Worm (Caenorhabditis elegans) whole organism, L4/young adult: Measurements from ENCODE around the gene C24F3.2.

Source experiments
- W03F9.2 ChIP-seq: fragments of 150-350 bp; optimal IDR thresholded peaks from 2 replicates; lab custom pipeline; 2014; ENCODE audit warnings: missing biosample characterization, missing genetic modification characterization
- dao-5 ChIP-seq: sonication (generic microtip); optimal IDR thresholded peaks from 2 replicates; lab custom pipeline; 2016; ENCODE audit warnings: missing genotype, missing genetic modification characterization, moderate library complexity, missing compliant biosample characterization
- him-1 ChIP-seq: sonication (generic microtip); optimal IDR thresholded peaks from 2 replicates; lab custom pipeline; 2016; ENCODE audit warnings: missing genotype, missing genetic modification reagents, missing genetic modification characterization, missing compliant biosample characterization

C24F3.2 gene

DNA sequence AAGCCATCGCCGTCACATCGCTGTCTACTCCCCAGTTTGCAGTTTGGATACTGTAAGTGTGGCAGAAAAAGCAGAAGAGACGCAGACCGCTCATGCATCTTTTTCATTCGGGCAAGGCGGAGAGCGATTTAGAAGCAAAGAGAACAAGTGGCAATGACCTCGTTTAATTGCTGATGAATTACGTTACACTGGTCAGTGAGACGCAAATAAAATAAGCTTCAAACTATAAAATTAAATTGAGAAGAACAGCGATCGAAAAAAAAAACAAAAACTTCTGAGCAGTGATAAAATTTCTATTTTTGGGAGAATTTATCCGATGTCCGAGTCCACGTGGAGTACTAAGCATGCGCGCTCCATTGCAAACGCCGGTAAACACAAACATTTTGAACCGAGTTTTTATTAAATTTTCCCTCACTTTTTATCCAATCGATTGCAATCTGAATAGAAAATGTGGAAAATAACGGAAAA is at the start of gene C24F3.2:
TSS of gene C24F3.2 (plus strand) at position 418 of the 468 bp plus-strand sequence.
- TF ChIP-seq him-1 (tag; lab: Kevin White, UChicago) (peak; percentile 7), W03F9.2 (tag; lab: Kevin White, UChicago) (no peak), dao-5 (no peak)

DNA sequence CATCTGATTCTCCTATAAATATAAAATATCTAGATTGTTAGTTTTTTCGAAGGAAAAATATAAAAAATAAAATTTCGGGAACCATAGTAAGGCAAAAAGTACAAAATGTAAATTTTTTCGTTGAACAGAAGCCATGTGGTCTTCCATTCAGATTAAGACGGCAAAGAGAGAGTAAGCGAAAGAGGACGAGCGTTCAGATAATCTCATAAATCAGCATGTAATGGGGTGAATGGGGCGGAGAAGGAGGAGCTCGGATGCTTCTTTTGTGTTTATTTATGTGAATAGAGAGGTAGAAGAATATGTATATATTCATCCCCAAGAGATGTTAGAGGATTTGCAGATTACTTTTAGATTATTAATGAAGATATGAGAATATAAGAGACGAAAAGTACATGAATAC is 48.0 kb upstream of the C24F3.2 start, which contains the start of gene pxf-1:
TSS of gene pxf-1 (minus strand) at position 14 of the 400 bp plus-strand sequence.
- TF ChIP-seq dao-5 (no peak), W03F9.2 (tag; lab: Kevin White, UChicago) (no peak), him-1 (tag; lab: Kevin White, UChicago) (no peak)

DNA sequence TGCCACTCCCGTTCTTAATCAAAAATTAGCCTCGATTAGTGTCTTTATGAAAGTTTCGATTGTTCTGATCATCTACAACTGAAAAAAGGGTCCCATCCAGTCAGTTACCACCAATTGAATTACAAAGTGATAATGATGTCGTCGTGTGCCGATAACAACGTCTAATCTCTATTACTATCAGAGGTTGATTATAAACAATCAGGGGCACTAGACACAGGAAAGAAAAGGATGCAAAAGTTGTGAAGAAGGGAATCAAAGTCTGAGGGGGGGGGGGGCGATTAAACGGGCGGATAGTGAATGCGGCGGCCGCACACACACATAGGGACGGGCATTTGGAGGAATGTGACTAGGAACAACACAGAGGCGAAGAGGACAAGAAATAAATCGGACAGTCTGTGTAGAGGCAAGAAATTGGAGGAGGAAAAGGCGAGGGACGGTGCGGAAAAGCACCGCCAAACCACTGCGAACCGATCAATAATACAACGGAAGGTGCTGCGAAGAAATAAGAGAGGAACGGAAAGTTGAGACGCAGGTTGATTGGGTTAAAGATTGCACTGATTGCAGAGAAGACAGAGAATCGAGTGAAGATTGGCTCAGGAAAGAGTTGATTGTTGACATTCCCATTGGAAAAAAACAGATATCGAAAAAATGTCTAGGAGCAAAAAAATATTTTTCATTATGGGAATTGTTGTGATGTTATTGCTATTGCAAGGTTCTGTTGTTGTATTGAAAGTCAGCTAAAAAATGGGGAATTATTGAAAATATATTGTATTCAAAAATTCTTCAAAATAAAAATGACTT is 47.2 kb upstream of the C24F3.2 start:
- no peak for TF ChIP-seq him-1 (tag; lab: Kevin White, UChicago)
- TF ChIP-seq W03F9.2 (tag; lab: Kevin White, UChicago) = no peak
- TF ChIP-seq dao-5 = no peak

DNA sequence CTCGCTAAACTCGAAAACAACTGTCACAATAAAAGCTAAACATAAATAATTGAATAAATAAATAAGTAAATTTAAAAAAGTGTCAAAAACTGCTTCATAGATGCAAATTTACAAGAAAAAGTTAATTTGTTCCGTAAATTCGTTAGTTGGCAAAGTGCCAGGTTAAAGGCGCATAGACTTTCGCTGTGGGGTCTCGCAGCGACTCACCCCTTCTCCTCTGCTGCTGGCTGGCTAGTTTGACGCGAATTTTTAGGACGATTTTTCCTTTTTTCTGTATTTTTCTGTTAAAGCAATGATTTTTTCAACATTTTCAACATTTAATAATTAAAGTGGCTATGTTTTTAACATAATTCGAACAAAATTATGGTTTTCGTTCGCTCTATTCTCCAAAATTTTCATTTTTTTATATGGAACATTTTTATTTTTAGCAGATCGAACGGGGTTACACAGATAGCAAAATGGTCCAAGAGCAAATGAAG is 46.0 kb upstream of the C24F3.2 start, which contains the start of gene rack-1:
TSS of gene rack-1 (plus strand) at position 429 of the 479 bp plus-strand sequence.
- TF ChIP-seq him-1 (tag; lab: Kevin White, UChicago) (peak; percentile 8), W03F9.2 (tag; lab: Kevin White, UChicago) (peak; percentile 74), dao-5 (no peak)

DNA sequence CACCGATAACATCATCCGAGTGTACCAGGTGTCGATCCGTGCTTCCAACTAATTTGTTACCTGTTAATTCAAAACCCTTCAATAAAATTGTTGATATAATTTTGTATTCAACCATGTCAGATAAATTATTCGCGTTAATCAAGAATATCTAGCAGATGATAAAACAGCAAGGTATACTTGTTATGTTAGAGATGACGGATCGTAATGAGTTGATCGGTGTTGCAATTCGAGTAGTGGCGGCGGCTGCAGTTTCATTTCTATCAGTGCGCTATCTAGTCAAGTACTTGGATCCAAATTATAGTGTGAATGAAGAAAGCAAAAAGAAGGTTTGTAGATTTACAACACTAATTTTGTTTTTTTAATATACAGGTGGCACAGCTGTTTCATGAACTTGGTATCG is 44.6 kb upstream of the C24F3.2 start, which contains the start of gene mspn-1:
TSS of gene mspn-1 (plus strand) at position 190 of the 400 bp plus-strand sequence.
- no peak for TF ChIP-seq him-1 (tag; lab: Kevin White, UChicago)
- TF ChIP-seq dao-5 = no peak
- TF ChIP-seq W03F9.2 (tag; lab: Kevin White, UChicago) = no peak

DNA sequence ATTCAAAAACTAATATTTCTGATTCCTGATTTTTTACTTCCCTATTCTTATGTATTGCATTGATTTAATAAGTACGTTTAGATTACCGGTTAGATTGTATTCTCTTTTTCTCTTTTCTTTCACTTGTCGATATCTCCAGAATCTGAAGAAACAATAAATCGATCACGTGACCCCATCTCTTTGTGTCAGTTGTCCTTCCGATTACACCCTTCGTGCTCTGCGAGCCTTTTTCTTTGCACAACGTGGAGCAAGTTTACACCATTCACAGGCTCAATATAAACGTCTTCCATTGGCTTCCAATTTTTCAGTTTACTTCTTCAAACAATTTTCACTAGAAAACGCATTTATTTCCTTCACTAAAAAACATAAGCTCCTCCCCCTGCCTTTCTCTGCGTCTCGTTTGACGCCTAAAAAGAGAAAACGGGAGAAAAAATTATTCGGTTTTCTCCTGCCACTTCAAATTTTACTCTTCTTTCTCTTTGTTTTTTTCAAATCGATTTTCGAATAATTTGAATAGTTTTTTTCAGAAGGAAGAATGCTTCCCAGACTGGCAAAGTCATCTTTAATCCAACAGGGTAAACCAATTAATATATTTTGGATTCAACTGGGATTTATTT is 42.1 kb upstream of the C24F3.2 start, which contains the start of gene gta-1:
TSS of gene gta-1 (plus strand) at position 528 of the 617 bp plus-strand sequence.
- TF ChIP-seq W03F9.2 (tag; lab: Kevin White, UChicago) (no peak), him-1 (tag; lab: Kevin White, UChicago) (no peak), dao-5 (no peak)

DNA sequence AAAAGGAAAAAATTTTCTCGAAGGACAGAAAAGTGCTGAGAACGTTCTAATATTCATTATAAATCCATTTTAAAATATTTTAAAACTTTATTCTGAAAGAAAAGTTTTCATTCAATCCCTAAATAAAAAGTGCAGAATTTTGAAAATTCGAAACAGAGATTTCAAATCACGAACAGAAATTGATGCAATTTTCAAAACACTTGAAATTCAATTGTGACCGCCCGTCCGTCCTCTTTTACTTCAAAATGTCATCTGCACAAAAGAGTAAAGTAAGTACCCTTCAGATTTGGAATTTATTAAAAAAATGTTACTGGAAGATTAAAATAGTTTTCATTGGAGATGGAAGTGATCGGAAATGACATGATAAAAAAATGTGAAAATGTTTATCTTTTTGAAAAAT is 33.8 kb upstream of the C24F3.2 start:
- TF ChIP-seq him-1 (tag; lab: Kevin White, UChicago) (no peak), W03F9.2 (tag; lab: Kevin White, UChicago) (no peak), dao-5 (no peak)

DNA sequence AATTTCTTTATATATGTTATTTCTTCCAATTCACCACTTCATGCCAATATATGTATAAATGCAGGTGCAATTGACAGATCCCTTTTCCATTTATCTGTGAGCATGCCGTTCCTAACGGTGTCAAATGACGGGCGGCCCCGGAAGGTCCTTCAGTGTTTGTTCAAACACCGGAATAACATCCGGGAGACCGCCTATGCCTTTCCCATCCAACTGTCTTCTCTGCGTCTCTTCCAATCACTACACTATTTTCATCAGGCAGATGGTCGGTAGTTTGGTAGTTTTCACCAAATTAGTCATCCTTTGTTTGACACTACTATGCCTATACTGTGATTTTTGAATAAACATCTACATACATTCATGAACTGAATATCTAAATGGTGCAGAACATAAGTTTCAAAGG is 31.8 kb upstream of the C24F3.2 start:
- TF ChIP-seq him-1 (tag; lab: Kevin White, UChicago) (no peak), W03F9.2 (tag; lab: Kevin White, UChicago) (no peak), dao-5 (no peak)

DNA sequence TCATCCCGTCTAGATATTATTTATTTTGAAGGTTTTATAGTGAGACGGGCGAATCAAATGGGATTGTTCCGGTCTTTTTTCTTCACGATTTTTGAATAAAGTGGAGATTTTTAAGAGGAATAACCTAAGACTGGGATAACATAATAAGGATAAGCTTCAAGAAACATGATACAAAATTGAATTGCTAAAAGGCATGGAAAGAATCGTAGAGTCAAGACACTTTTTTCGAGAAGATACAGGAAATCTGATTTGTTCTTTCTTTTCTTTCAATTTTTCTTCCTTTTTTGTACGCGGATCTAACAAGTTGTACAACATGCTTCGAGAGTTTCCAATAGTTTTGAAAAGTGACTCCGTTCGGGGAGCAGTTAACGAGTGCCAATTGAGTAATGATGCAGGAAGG is 30.8 kb upstream of the C24F3.2 start:
- no peak for TF ChIP-seq him-1 (tag; lab: Kevin White, UChicago)
- no peak for TF ChIP-seq W03F9.2 (tag; lab: Kevin White, UChicago)
- TF ChIP-seq dao-5 = no peak

DNA sequence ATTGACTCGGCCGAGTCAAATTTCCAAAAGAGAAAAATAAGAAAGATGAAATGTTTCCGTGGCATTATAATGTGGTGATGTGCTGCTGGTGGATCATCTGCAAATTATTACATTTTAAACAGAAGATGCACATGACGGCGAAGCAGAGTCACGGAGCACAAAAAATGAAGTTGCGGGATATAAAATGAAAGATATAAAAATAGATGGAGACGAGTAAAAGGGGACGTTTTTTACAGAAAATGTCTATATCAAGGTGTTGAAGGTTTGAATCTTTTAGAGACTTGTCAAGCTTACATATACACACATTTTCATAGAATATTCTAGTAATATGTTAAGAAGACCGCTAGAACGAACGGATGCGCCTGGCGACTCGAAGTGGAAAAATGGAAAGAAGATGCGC is 28.0 kb upstream of the C24F3.2 start, which contains the start of gene ptrg-1:
TSS of gene ptrg-1 (minus strand) at position 101 of the 400 bp plus-strand sequence.
- TF ChIP-seq W03F9.2 (tag; lab: Kevin White, UChicago) (no peak), dao-5 (no peak), him-1 (tag; lab: Kevin White, UChicago) (no peak)

DNA sequence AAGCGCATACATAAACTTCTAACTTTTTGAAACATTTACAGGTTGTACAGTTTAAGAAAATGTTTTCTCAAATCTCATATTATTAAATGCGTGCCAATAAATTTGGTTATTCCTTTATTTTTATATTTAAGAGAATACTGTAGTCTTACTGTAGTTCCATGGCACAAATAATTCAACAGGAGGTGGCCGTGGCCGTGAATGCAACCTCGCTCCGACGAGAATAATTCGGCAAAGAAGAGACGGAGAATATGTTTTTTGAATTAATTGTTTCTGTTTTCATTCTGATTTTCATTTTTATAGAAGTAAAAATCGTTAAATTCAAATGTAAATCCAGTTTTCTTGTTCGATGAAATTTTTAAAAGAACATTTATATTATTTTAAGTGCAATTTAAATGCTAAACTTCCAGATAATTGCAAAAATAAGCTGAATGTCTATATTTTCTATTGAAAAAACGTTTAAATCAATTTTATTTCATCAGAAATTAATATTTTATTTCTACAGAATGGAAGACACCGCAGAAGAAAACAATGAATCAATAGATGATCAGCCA is 24.9 kb upstream of the C24F3.2 start, which contains the start of gene gon-4:
TSS of gene gon-4 (plus strand) at position 501 of the 551 bp plus-strand sequence.
- TF ChIP-seq him-1 (tag; lab: Kevin White, UChicago) (no peak), dao-5 (no peak), W03F9.2 (tag; lab: Kevin White, UChicago) (peak; percentile 50)

DNA sequence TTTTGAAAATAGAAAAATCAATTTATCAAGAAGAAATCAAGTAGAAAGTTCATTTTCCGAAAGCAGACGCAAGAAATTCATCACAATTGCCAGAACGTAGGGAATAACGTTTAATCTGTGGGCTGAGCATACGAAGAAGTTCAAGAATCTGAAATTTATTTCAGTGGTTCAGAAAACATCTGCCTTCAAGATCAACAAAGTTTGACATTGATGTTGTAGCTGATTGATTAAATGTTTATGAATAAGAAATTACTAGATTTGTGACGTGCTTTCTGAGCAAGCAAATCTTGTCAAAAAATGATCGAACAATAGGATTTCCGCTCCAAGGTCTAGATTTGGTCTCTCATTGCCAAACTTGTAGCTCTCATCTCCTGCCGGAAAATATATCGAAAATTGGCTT is 16.2 kb upstream of the C24F3.2 start, which contains the start of gene K04D7.6:
TSS of gene K04D7.6 (minus strand) at position 101 of the 400 bp plus-strand sequence.
- no peak for TF ChIP-seq dao-5
- no peak for TF ChIP-seq him-1 (tag; lab: Kevin White, UChicago)
- no peak for TF ChIP-seq W03F9.2 (tag; lab: Kevin White, UChicago)

DNA sequence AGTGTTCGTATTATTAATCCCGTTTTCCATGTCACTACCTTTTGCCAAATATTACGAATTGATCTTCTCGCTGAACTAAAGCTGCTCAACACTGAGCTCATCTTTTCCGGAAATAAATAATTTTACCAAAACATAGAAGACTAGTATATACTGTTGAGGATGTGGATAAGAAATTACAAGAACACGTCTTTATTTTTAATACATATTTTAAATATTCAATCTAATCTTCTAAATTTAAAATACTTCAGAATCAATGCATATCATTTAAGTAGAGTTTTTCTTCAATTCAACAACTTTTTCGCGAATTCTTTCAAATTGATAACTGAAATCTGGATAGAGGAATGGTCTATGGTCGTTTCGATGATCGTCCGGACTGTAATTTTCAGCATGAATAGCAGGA is 7.5 kb upstream of the C24F3.2 start, which contains the start of gene abt-1:
TSS of gene abt-1 (minus strand) at position 101 of the 400 bp plus-strand sequence.
- TF ChIP-seq him-1 (tag; lab: Kevin White, UChicago) = no peak
- TF ChIP-seq dao-5 = no peak
- no peak for TF ChIP-seq W03F9.2 (tag; lab: Kevin White, UChicago)
